Fruit fly (Drosophila melanogaster) whole organism, embryonic: ENCODE data around the gene Or67b.

Experiments used
- ATbp ChIP-seq: fragments of 200-800 bp; sonication (Bioruptor generic); optimal IDR thresholded peaks from 2 replicates; lab custom pipeline; 2017; ENCODE audit warnings: missing biosample characterization, mild to moderate bottlenecking, missing genetic modification characterization, missing genetic modification reagents
- Blimp-1 ChIP-seq: fragments of 200-800 bp; sonication (Bioruptor generic); optimal IDR thresholded peaks from 3 replicates; lab custom pipeline; 2018; ENCODE audit warnings: missing biosample characterization, missing genetic modification characterization, mild to moderate bottlenecking, moderate library complexity, missing genetic modification reagents
- CG10321 ChIP-seq: fragments of 200-800 bp; sonication (Bioruptor generic); IDR thresholded peaks from 2 replicates; pipeline ENCODE4 v1.3.6; 2022; ENCODE audit warnings: missing biosample characterization, missing genetic modification characterization
- CG11695 ChIP-seq: fragments of 200-800 bp; sonication (Bioruptor generic); IDR thresholded peaks from 3 replicates; pipeline ENCODE4 v1.3.6; 2022; ENCODE audit warnings: missing biosample characterization, missing genetic modification characterization
- CG13123 ChIP-seq: fragments of 200-800 bp; sonication (Bioruptor generic); optimal IDR thresholded peaks from 2 replicates; lab custom pipeline; 2016; ENCODE audit warnings: missing biosample characterization, missing genetic modification characterization
- CG15011 ChIP-seq: fragments of 200-800 bp; sonication (Bioruptor generic); optimal IDR thresholded peaks from 3 replicates; lab custom pipeline; 2018; ENCODE audit warnings: missing biosample characterization, mild to moderate bottlenecking, missing genetic modification characterization
- CG15073 ChIP-seq: fragments of 200-800 bp; sonication (Bioruptor generic); optimal IDR thresholded peaks from 2 replicates; lab custom pipeline; 2016; ENCODE audit warnings: missing biosample characterization, missing genetic modification characterization
- CG15601 ChIP-seq: fragments of 200-800 bp; sonication (Bioruptor generic); optimal IDR thresholded peaks from 3 replicates; lab custom pipeline; 2019; ENCODE audit warnings: missing biosample characterization, mild to moderate bottlenecking, missing genetic modification characterization, moderate library complexity
- CG17385 ChIP-seq: fragments of 200-800 bp; sonication (Bioruptor generic); optimal IDR thresholded peaks from 3 replicates; lab custom pipeline; 2018; ENCODE audit warnings: missing biosample characterization, mild to moderate bottlenecking, missing genetic modification characterization
- CG2199 ChIP-seq: fragments of 200-800 bp; sonication (Bioruptor generic); IDR thresholded peaks from 3 replicates; pipeline ENCODE4 v1.3.6; 2022; ENCODE audit warnings: missing biosample characterization, missing genetic modification characterization
- CG2678 ChIP-seq: fragments of 200-800 bp; sonication (Bioruptor generic); optimal IDR thresholded peaks from 3 replicates; lab custom pipeline; 2019; ENCODE audit warnings: missing biosample characterization, mild to moderate bottlenecking, missing genetic modification characterization, moderate library complexity
- CG2712 ChIP-seq: fragments of 200-800 bp; optimal IDR thresholded peaks from 3 replicates; lab custom pipeline; 2019; ENCODE audit warnings: missing biosample characterization, mild to moderate bottlenecking, missing genetic modification characterization, moderate library complexity
- CG2889 ChIP-seq: fragments of 200-800 bp; sonication (Bioruptor generic); IDR thresholded peaks from 3 replicates; pipeline ENCODE4 v1.3.6; 2022; ENCODE audit warnings: missing biosample characterization, missing genetic modification characterization
- CG33557 ChIP-seq: fragments of 200-800 bp; sonication (Bioruptor generic); optimal IDR thresholded peaks from 2 replicates; lab custom pipeline; 2019; ENCODE audit warnings: missing biosample characterization, mild to moderate bottlenecking, missing genetic modification characterization, moderate library complexity
- CG4820 ChIP-seq: fragments of 200-800 bp; sonication (Bioruptor generic); optimal IDR thresholded peaks from 3 replicates; lab custom pipeline; 2016; ENCODE audit warnings: missing biosample characterization, missing genetic modification characterization
- CG5180 ChIP-seq: fragments of 200-800 bp; sonication (Bioruptor generic); optimal IDR thresholded peaks from 3 replicates; lab custom pipeline; 2017; ENCODE audit warnings: missing biosample characterization, missing genetic modification characterization, mild to moderate bottlenecking, moderate library complexity, missing genetic modification reagents
- CG6791 ChIP-seq: fragments of 200-800 bp; sonication (Bioruptor generic); IDR thresholded peaks from 3 replicates; pipeline ENCODE4 v1.3.6; 2022; ENCODE audit warnings: missing biosample characterization, missing genetic modification characterization; ENCODE audit not compliant: partially characterized antibody
- CG7745 ChIP-seq: fragments of 200-800 bp; sonication (Bioruptor generic); optimal IDR thresholded peaks from 2 replicates; lab custom pipeline; 2018; ENCODE audit warnings: missing biosample characterization, mild to moderate bottlenecking, missing genetic modification characterization, moderate library complexity
- CG8089 ChIP-seq: fragments of 200-800 bp; sonication (Bioruptor generic); optimal IDR thresholded peaks from 3 replicates; lab custom pipeline; 2016; ENCODE audit warnings: missing biosample characterization, missing genetic modification characterization
- CG8388 ChIP-seq: fragments of 200-800 bp; sonication (Bioruptor generic); optimal IDR thresholded peaks from 2 replicates; lab custom pipeline; 2019; ENCODE audit warnings: missing biosample characterization, mild to moderate bottlenecking, missing genetic modification characterization, moderate library complexity
- Dll ChIP-seq: fragments of 200-800 bp; sonication (Bioruptor generic); IDR thresholded peaks from 4 replicates; pipeline ENCODE4 v1.3.6; 2022; ENCODE audit warnings: missing biosample characterization, missing genetic modification characterization; ENCODE audit not compliant: partially characterized antibody
- Dp ChIP-seq: fragments of 200-800 bp; sonication (Bioruptor generic); optimal IDR thresholded peaks from 2 replicates; lab custom pipeline; 2018; ENCODE audit warnings: missing biosample characterization, mild to moderate bottlenecking, missing genetic modification characterization, moderate library complexity
- Dref ChIP-seq: fragments of 200-800 bp; sonication (Bioruptor generic); IDR thresholded peaks from 2 replicates; pipeline ENCODE4 v1.3.6; 2022; ENCODE audit warnings: missing biosample characterization, missing genetic modification characterization
- Drgx ChIP-seq: fragments of 200-800 bp; sonication (Bioruptor generic); IDR thresholded peaks from 2 replicates; pipeline ENCODE4 v1.3.6; 2022; ENCODE audit warnings: missing biosample characterization, missing genetic modification characterization
- HLH3B ChIP-seq: fragments of 200-800 bp; sonication (Bioruptor generic); IDR thresholded peaks from 2 replicates; pipeline ENCODE4 v1.3.6; 2022; ENCODE audit warnings: missing biosample characterization, missing genetic modification characterization
- Hsf ChIP-seq: fragments of 200-800 bp; sonication (Bioruptor generic); optimal IDR thresholded peaks from 3 replicates; lab custom pipeline; 2016; ENCODE audit warnings: missing biosample characterization, missing genetic modification characterization
- MBD-R2 ChIP-seq: fragments of 200-800 bp; sonication (Bioruptor generic); IDR thresholded peaks from 2 replicates; pipeline ENCODE4 v1.3.6; 2022; ENCODE audit warnings: missing biosample characterization, missing genetic modification characterization
- Mrtf ChIP-seq: fragments of 200-800 bp; sonication (Bioruptor generic); IDR thresholded peaks from 3 replicates; pipeline ENCODE4 v1.3.6; 2022; ENCODE audit warnings: missing biosample characterization, missing genetic modification characterization
- NfI ChIP-seq: fragments of 200-800 bp; sonication (Bioruptor generic); optimal IDR thresholded peaks from 3 replicates; lab custom pipeline; 2018; ENCODE audit warnings: missing biosample characterization, mild to moderate bottlenecking, missing genetic modification characterization, moderate library complexity
- Sox100B ChIP-seq: fragments of 200-800 bp; sonication (Bioruptor generic); optimal IDR thresholded peaks from 3 replicates; lab custom pipeline; 2018; ENCODE audit warnings: missing biosample characterization, mild to moderate bottlenecking, missing genetic modification characterization
- cas ChIP-seq: fragments of 200-800 bp; sonication (Bioruptor generic); IDR thresholded peaks from 2 replicates; pipeline ENCODE4 v1.3.6; 2022; ENCODE audit warnings: missing biosample characterization, missing genetic modification characterization
- cg ChIP-seq: fragments of 200-800 bp; sonication (Bioruptor generic); optimal IDR thresholded peaks from 3 replicates; lab custom pipeline; 2019; ENCODE audit warnings: missing biosample characterization, mild to moderate bottlenecking, missing genetic modification characterization, moderate library complexity
- dimm ChIP-seq: fragments of 200-800 bp; sonication (Bioruptor generic); IDR thresholded peaks from 2 replicates; pipeline ENCODE4 v1.3.6; 2022; ENCODE audit warnings: missing biosample characterization, missing genetic modification characterization
- disco-r ChIP-seq: fragments of 200-800 bp; sonication (Bioruptor generic); optimal IDR thresholded peaks from 2 replicates; lab custom pipeline; 2016; ENCODE audit warnings: missing biosample characterization, missing genetic modification characterization
- exex ChIP-seq: fragments of 200-800 bp; sonication (Bioruptor generic); optimal IDR thresholded peaks from 4 replicates; lab custom pipeline; 2018; ENCODE audit warnings: missing biosample characterization, mild to moderate bottlenecking, missing genetic modification characterization, moderate library complexity
- fd102C ChIP-seq: fragments of 200-800 bp; sonication (Bioruptor generic); optimal IDR thresholded peaks from 2 replicates; lab custom pipeline; 2018; ENCODE audit warnings: missing biosample characterization, mild to moderate bottlenecking, missing genetic modification characterization, moderate library complexity
- fd64A ChIP-seq: fragments of 200-800 bp; sonication (Bioruptor generic); optimal IDR thresholded peaks from 3 replicates; lab custom pipeline; 2018; ENCODE audit warnings: missing biosample characterization, mild to moderate bottlenecking, missing genetic modification characterization
- ftz-f1 ChIP-seq: fragments of 200-800 bp; sonication (Bioruptor generic); optimal IDR thresholded peaks from 2 replicates; lab custom pipeline; 2016; ENCODE audit warnings: missing biosample characterization, missing genetic modification characterization
- gcm ChIP-seq: fragments of 200-800 bp; sonication (Bioruptor generic); optimal IDR thresholded peaks from 2 replicates; lab custom pipeline; 2019; ENCODE audit warnings: missing biosample characterization, mild to moderate bottlenecking, missing genetic modification characterization, moderate library complexity
- gsb-n ChIP-seq: fragments of 200-800 bp; sonication (Bioruptor generic); optimal IDR thresholded peaks from 3 replicates; lab custom pipeline; 2018; ENCODE audit warnings: missing biosample characterization, mild to moderate bottlenecking, missing genetic modification characterization
- kay ChIP-seq: fragments of 200-800 bp; sonication (Bioruptor generic); optimal IDR thresholded peaks from 2 replicates; lab custom pipeline; 2016; ENCODE audit warnings: missing biosample characterization, missing genetic modification characterization
- lab ChIP-seq: fragments of 200-800 bp; sonication (Bioruptor generic); optimal IDR thresholded peaks from 3 replicates; lab custom pipeline; 2017; ENCODE audit warnings: missing biosample characterization, missing genetic modification characterization, mild to moderate bottlenecking, moderate library complexity, missing genetic modification reagents
- pros ChIP-seq: fragments of 200-800 bp; sonication (Bioruptor generic); optimal IDR thresholded peaks from 3 replicates; lab custom pipeline; 2019; ENCODE audit warnings: missing biosample characterization, mild to moderate bottlenecking, missing genetic modification characterization, moderate library complexity
- rib ChIP-seq: fragments of 200-800 bp; sonication (Bioruptor generic); IDR thresholded peaks from 2 replicates; pipeline ENCODE4 v1.3.6; 2022; ENCODE audit warnings: missing biosample characterization, missing genetic modification characterization
- sc ChIP-seq, 3 experiments: fragments of >200 bp in 2 of 3; fragments of 200-800 bp in 1 of 3; sonication (Bioruptor generic) in 1 of 3; optimal IDR thresholded peaks; 2 replicates in 2 of 3; 3 replicates in 1 of 3; lab custom pipeline; 2017; ENCODE audit warnings: mild to moderate bottlenecking in 1 of 3, missing biosample characterization in 1 of 3, missing genetic modification characterization in 1 of 3, missing genetic modification reagents in 1 of 3
- sr ChIP-seq: fragments of 200-800 bp; sonication (Bioruptor generic); IDR thresholded peaks from 3 replicates; pipeline ENCODE4 v1.3.6; 2022; ENCODE audit warnings: missing biosample characterization, missing genetic modification characterization
- tll ChIP-seq, 2 experiments: fragments of 200-800 bp in 1 of 2; fragments of >200 bp in 1 of 2; sonication (Bioruptor generic) in 1 of 2; optimal IDR thresholded peaks; 2 replicates each; lab custom pipeline; 2017 to 2019; ENCODE audit warnings: missing biosample characterization in 2 of 2, missing genetic modification characterization in 2 of 2, mild to moderate bottlenecking in 1 of 2, moderate library complexity in 1 of 2

The Or67b gene

dm6 chr3L:9678007-9678497 lies 49.1 kb upstream of the Or67b start (continued):
- TF ChIP-seq CG15601 (tag; lab: Kevin White, UChicago), result peak; percentile 15
- no peak for TF ChIP-seq Mrtf (GFP tag; lab: Robert Waterston, UW)
- no peak for TF ChIP-seq sc (optimal IDR thresholded peaks at IDR 0.05; lab: Kevin White, UChicago)
- TF ChIP-seq sc (GFP tag; optimal IDR thresholded peaks at IDR 0.05; lab: Kevin White, UChicago), result peak; percentile 23
- peak; percentile 3 for TF ChIP-seq CG8089 (GFP tag; lab: Kevin White, UChicago)
- TF ChIP-seq gcm (GFP tag; lab: Kevin White, UChicago), result peak; percentile 21
- TF ChIP-seq kay, result peak; percentile 88
- no peak for TF ChIP-seq CG15073
- no peak for TF ChIP-seq pros (GFP tag; lab: Kevin White, UChicago)
- TF ChIP-seq fd64A (GFP tag; lab: Kevin White, UChicago), result peak; percentile 42
- peak; percentile 3 for TF ChIP-seq NfI (GFP tag; lab: Kevin White, UChicago)
- peak; percentile 28 for TF ChIP-seq CG7745 (tag; lab: Kevin White, UChicago)
- TF ChIP-seq Hsf (GFP tag; lab: Kevin White, UChicago), result peak; percentile 10
- no peak for TF ChIP-seq fd102C (GFP tag; lab: Kevin White, UChicago)
- 0 out of 4 replicates have a peak, but pooled peaks have one; percentile 10 for TF ChIP-seq Dll (GFP tag; lab: Robert Waterston, UW)
- no peak for TF ChIP-seq CG2889 (GFP tag; lab: Robert Waterston, UW)
- TF ChIP-seq CG2712 (tag; lab: Kevin White, UChicago), result peak; percentile 28
- 0 out of 3 replicates have a peak, but pooled peaks have one; percentile 40 for TF ChIP-seq CG6791
- TF ChIP-seq HLH3B (GFP tag; lab: Robert Waterston, UW), result no peak
- peak in 1 of 2 experiments; percentile 42 for TF ChIP-seq tll (GFP tag; optimal IDR thresholded peaks at IDR 0.05; lab: Kevin White, UChicago)
- TF ChIP-seq CG10321, result peak; percentile 68
- peak; percentile 68 for TF ChIP-seq CG8388 (GFP tag; lab: Kevin White, UChicago)
- TF ChIP-seq Sox100B (GFP tag; lab: Kevin White, UChicago), result peak; percentile 14
- no peak for TF ChIP-seq rib (GFP tag; lab: Robert Waterston, UW)
- TF ChIP-seq Blimp-1 (GFP tag; lab: Kevin White, UChicago), result no peak
- peak; percentile 41 for TF ChIP-seq ATbp (GFP tag; lab: Kevin White, UChicago)
- no peak for TF ChIP-seq CG2199 (GFP tag; lab: Robert Waterston, UW)
- peak; percentile 71 for TF ChIP-seq cg (GFP tag; lab: Kevin White, UChicago)

- no peak for TF ChIP-seq Dref (GFP tag; lab: Robert Waterston, UW)
- TF ChIP-seq sr (GFP tag; lab: Robert Waterston, UW), result peak; percentile 56; the same call in 1 of the 3 replicates
- no peak for TF ChIP-seq cas (GFP tag; lab: Robert Waterston, UW)
- peak; percentile 4 for TF ChIP-seq ftz-f1 (GFP tag; lab: Kevin White, UChicago)
- TF ChIP-seq Drgx (GFP tag; lab: Robert Waterston, UW), result 0 out of 2 replicates have a peak, but pooled peaks have one; percentile 9
- peak; percentile 37 for TF ChIP-seq CG17385
Measured at dm6 chr3L:9677260-9677659, 48.3 kb upstream of the Or67b start.

- TF ChIP-seq CG5180 (GFP tag; lab: Kevin White, UChicago) (no peak), lab (peak; percentile 19), CG2678 (tag; lab: Kevin White, UChicago) (peak; percentile 12), CG13123 (GFP tag; lab: Kevin White, UChicago) (no peak), CG33557 (GFP tag; lab: Kevin White, UChicago) (no peak), exex (tag; lab: Kevin White, UChicago) (peak; percentile 88), CG4820 (no peak), Dp (GFP tag; lab: Kevin White, UChicago) (no peak), CG8089 (GFP tag; lab: Kevin White, UChicago) (no peak), MBD-R2 (GFP tag; lab: Robert Waterston, UW) (no peak), CG15011 (GFP tag; lab: Kevin White, UChicago) (no peak), disco-r (GFP tag; lab: Kevin White, UChicago) (no peak), dimm (GFP tag; lab: Robert Waterston, UW) (no peak), gsb-n (tag; lab: Kevin White, UChicago) (no peak), CG11695 (GFP tag; lab: Robert Waterston, UW) (no peak)
Measured at dm6 chr3L:9675528-9675963, 46.6 kb upstream of the Or67b start.
